Fruit fly (Drosophila melanogaster): ENCODE data around the gene Nedd8.

Gene Nedd8

DNA sequence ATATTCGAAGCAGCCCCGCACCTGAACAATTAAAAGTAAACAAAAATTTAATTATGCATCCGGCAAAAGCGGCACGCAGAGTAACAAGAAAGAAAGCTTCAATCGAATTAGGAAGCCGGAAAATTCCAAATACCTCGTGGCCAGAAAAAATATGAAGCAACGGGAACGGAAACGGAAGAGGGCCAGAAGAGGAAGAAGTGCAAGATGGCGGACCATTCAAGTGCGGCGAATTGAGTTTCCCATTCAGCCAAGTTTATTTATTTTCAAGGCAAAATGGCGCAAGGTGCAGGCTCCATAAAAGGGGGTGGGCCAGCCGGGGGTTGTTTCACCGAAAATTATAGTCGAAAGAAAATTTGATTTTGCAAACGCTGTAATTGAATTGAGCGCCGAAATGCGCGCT, 17.0 kb downstream of the Nedd8 start (continued):
- peak; percentile 10 for TF ChIP-seq CG3407 (GFP tag; optimal IDR thresholded peaks at IDR 0.05)
- TF ChIP-seq YL-1 (GFP tag; optimal IDR thresholded peaks at IDR 0.05): no peak
- TF ChIP-seq CG4328 (GFP tag; optimal IDR thresholded peaks at IDR 0.05): no peak
- TF ChIP-seq CG16863 (GFP tag; optimal IDR thresholded peaks at IDR 0.05): no peak
- no peak for TF ChIP-seq CG12744 (GFP tag; optimal IDR thresholded peaks at IDR 0.05)
- TF ChIP-seq CG11093 (GFP tag; IDR thresholded peaks at IDR 0.05): 0 out of 3 replicates have a peak, but pooled peaks have one; percentile 25
- peak; percentile 22 for TF ChIP-seq CG15479 (GFP tag; optimal IDR thresholded peaks at IDR 0.05)
- no peak for TF ChIP-seq CG10267 (tag; optimal IDR thresholded peaks at IDR 0.05)
- TF ChIP-seq Antp (GFP tag; optimal IDR thresholded peaks at IDR 0.05): no peak
- TF ChIP-seq Sry-β (GFP tag; optimal IDR thresholded peaks at IDR 0.05): no peak
- no peak for TF ChIP-seq CG9797 (GFP tag; optimal IDR thresholded peaks at IDR 0.05)
- no peak for TF ChIP-seq pros (GFP tag; optimal IDR thresholded peaks at IDR 0.05)
- no peak for TF ChIP-seq repo (GFP tag; optimal IDR thresholded peaks at IDR 0.05)
- no peak for TF ChIP-seq nerfin-2 (GFP tag; IDR thresholded peaks at IDR 0.05; ENCODE audit: partially characterized antibody)
- TF ChIP-seq so (GFP tag; IDR thresholded peaks at IDR 0.05): no peak
- TF ChIP-seq Dp (GFP tag; optimal IDR thresholded peaks at IDR 0.05): no peak
- no peak for TF ChIP-seq CG30431 (GFP tag; optimal IDR thresholded peaks at IDR 0.05)
- TF ChIP-seq grau (tag; optimal IDR thresholded peaks at IDR 0.05): no peak
- TF ChIP-seq CoRest (tag; optimal IDR thresholded peaks at IDR 0.05): peak; percentile 9
- no peak for TF ChIP-seq tap (tag; optimal IDR thresholded peaks at IDR 0.05)
- TF ChIP-seq CG6765 (GFP tag; optimal IDR thresholded peaks at IDR 0.05): no peak
- TF ChIP-seq grn (GFP tag; optimal IDR thresholded peaks at IDR 0.05): no peak
- peak; percentile 59 for TF ChIP-seq CG33557 (GFP tag; optimal IDR thresholded peaks at IDR 0.05)
- no peak for TF ChIP-seq slou (GFP tag; optimal IDR thresholded peaks at IDR 0.05)
- TF ChIP-seq Blimp-1 (GFP tag; optimal IDR thresholded peaks at IDR 0.05): no peak
- peak; percentile 27 for TF ChIP-seq Jarid2 (GFP tag; optimal IDR thresholded peaks at IDR 0.05)
- peak; percentile 18; the same call in 1 of the 2 replicates for TF ChIP-seq onecut (GFP tag; IDR thresholded peaks at IDR 0.05)
- TF ChIP-seq hkb (optimal IDR thresholded peaks at IDR 0.05): no peak
- no peak for TF ChIP-seq hkb (GFP tag; IDR thresholded peaks at IDR 0.05)
- no peak for TF ChIP-seq ham (GFP tag; IDR thresholded peaks at IDR 0.05)
- TF ChIP-seq CG10431 (GFP tag; optimal IDR thresholded peaks at IDR 0.05): peak; percentile 33
- TF ChIP-seq wdn (GFP tag; IDR thresholded peaks at IDR 0.05): no peak
- TF ChIP-seq ci (GFP tag; IDR thresholded peaks at IDR 0.05): peak; percentile 44; the same call in 1 of the 3 replicates
- TF ChIP-seq CG6854 (GFP tag; optimal IDR thresholded peaks at IDR 0.05): no peak
- peak; percentile 84 for TF ChIP-seq phol (tag; optimal IDR thresholded peaks at IDR 0.05)
- TF ChIP-seq Spps (tag; optimal IDR thresholded peaks at IDR 0.05): no peak
- TF ChIP-seq CG2889 (GFP tag; IDR thresholded peaks at IDR 0.05): no peak
- TF ChIP-seq sens-2 (GFP tag; IDR thresholded peaks at IDR 0.05): no peak
- TF ChIP-seq CG5245 (GFP tag; optimal IDR thresholded peaks at IDR 0.05): no peak
- peak; percentile 46 for TF ChIP-seq MTF-1 (GFP tag; optimal IDR thresholded peaks at IDR 0.05; ENCODE audit: borderline replicate concordance)
- TF ChIP-seq nmo (GFP tag; optimal IDR thresholded peaks at IDR 0.05): no peak
- TF ChIP-seq CG14965 (GFP tag; optimal IDR thresholded peaks at IDR 0.05; ENCODE audit: borderline replicate concordance): no peak
- no peak for TF ChIP-seq stc (GFP tag; IDR thresholded peaks at IDR 0.05)
- peak; percentile 76 for TF ChIP-seq Ets97D (GFP tag; optimal IDR thresholded peaks at IDR 0.05)
- TF ChIP-seq trem (tag; optimal IDR thresholded peaks at IDR 0.05): peak; percentile 6
- no peak for TF ChIP-seq jigr1 (GFP tag; IDR thresholded peaks at IDR 0.05)
- TF ChIP-seq CG2120 (GFP tag; optimal IDR thresholded peaks at IDR 0.05): no peak
- TF ChIP-seq Sry-δ (GFP tag; optimal IDR thresholded peaks at IDR 0.05): no peak
- no peak for TF ChIP-seq pan (optimal IDR thresholded peaks at IDR 0.05)
- TF ChIP-seq pan (GFP tag; optimal IDR thresholded peaks at IDR 0.05 in 1 of 2, IDR thresholded peaks at IDR 0.05 in 1 of 2): peak in 1 of 2 experiments; percentile 13
- TF ChIP-seq hb (GFP tag; IDR thresholded peaks at IDR 0.05; ENCODE audit: partially characterized antibody): no peak
- TF ChIP-seq CG32772 (GFP tag; IDR thresholded peaks at IDR 0.05): no peak

Measured in whole organism, embryonic.